Worm (Caenorhabditis elegans) whole organism, young adult: ENCODE measurements around the gene clec-182.

Source experiments
- F57C9.4 ChIP-seq: sonication (generic microtip); optimal IDR thresholded peaks from 2 replicates; lab custom pipeline; 2017; ENCODE audit warnings: mild to moderate bottlenecking, missing genetic modification characterization, missing compliant biosample characterization
- ama-1 ChIP-seq, 3 experiments: fragments of 150-350 bp in 1 of 3; sonication (generic microtip) in 2 of 3; optimal IDR thresholded peaks; 2 replicates each; lab custom pipeline; 2014 to 2018; ENCODE audit warnings: missing biosample characterization in 2 of 3, missing genetic modification characterization in 2 of 3, missing genetic modification reagents in 2 of 3
- snpc-4 ChIP-seq, 5 experiments: fragments of 150-350 bp in 1 of 5; sonication (generic microtip) in 4 of 5; optimal IDR thresholded peaks; 2 replicates each; lab custom pipeline; 2014 to 2018; ENCODE audit warnings: missing genetic modification characterization in 5 of 5, missing biosample characterization in 3 of 5, antibody characterized with exemption in 2 of 5, mild to moderate bottlenecking in 2 of 5, missing compliant biosample characterization in 2 of 5, missing genotype in 2 of 5, moderate library complexity in 2 of 5, missing genetic modification reagents in 1 of 5
- somi-1 ChIP-seq: fragments of 200-800 bp; sonication (Bioruptor generic); optimal IDR thresholded peaks from 2 replicates; lab custom pipeline; 2018; ENCODE audit warnings: mild to moderate bottlenecking, missing genetic modification characterization, missing compliant biosample characterization

- TF ChIP-seq ama-1 (optimal IDR thresholded peaks at IDR 0.05; lab: Kevin White, UChicago) (no peak), ama-1 (GFP tag; optimal IDR thresholded peaks at IDR 0.05; lab: Kevin White, UChicago) (no peak), somi-1 (no peak), snpc-4 (GFP tag; optimal IDR thresholded peaks at IDR 0.05; lab: Kevin White, UChicago) (no peak), snpc-4 (tag; optimal IDR thresholded peaks at IDR 0.05; lab: Kevin White, UChicago) (no peak), F57C9.4 (tag; lab: Kevin White, UChicago) (no peak)
Observed at ce11 chrIV:8827500-8827899, 29.3 kb upstream of the clec-182 start, which contains the start of gene T28C6.7.
